Worm (Caenorhabditis elegans) whole organism, young adult: Measurements from ENCODE around the gene dvc-1.

Experiments
- C06A6.2 ChIP-seq: fragments of 200-800 bp; sonication (Bioruptor generic); conservative IDR thresholded peaks from 2 replicates; pipeline ENCODE4 v1.3.6; 2022; ENCODE audit warnings: missing genetic modification characterization, missing compliant biosample characterization
- F57C9.4 ChIP-seq: sonication (generic microtip); optimal IDR thresholded peaks from 2 replicates; lab custom pipeline; 2017; ENCODE audit warnings: mild to moderate bottlenecking, missing genetic modification characterization, missing compliant biosample characterization
- attf-6 ChIP-seq: fragments of 200-800 bp; sonication (Bioruptor generic); IDR thresholded peaks from 2 replicates; pipeline ENCODE4 v1.3.6; 2022; ENCODE audit warnings: missing genetic modification reagents, missing genetic modification characterization, missing compliant biosample characterization
- efl-1 ChIP-seq: fragments of 150-350 bp; optimal IDR thresholded peaks from 2 replicates; lab custom pipeline; 2014; ENCODE audit warnings: missing biosample characterization, missing genetic modification reagents, missing genetic modification characterization
- unc-62 ChIP-seq: fragments of 150-350 bp; optimal IDR thresholded peaks from 2 replicates; lab custom pipeline; 2014; ENCODE audit warnings: missing biosample characterization, missing genetic modification reagents, missing genetic modification characterization

DNA sequence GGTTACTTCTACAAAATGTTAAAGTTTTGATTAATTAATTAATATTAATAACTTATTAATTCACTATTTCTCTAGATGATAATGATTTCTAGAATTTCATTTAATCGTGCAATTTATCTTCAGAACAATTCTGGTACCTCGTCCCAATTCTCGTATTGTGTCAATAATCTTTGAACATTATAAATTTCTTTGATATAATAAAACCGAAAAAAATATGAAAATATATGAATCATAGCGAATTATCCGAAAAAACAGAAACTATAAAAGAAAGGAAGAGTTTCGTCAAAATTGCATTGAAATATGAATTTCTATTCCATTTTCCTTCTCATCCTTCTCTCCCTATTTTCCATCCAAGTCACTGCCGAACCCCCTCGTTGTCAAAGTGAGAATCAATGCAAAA lies 11.6 kb upstream of the dvc-1 start, which contains the start of gene T19B10.12:
- TF ChIP-seq C06A6.2 (no peak), unc-62 (GFP tag; lab: Kevin White, UChicago) (no peak), efl-1 (GFP tag; lab: Kevin White, UChicago) (no peak), F57C9.4 (no peak), attf-6 (GFP tag; lab: Robert Waterston, UW) (no peak)
